Worm (Caenorhabditis elegans) whole organism, L3 larva: ENCODE measurements around the gene slc-17.8.

ENCODE experiments used
- R02D3.7 ChIP-seq: fragments of 150-350 bp; optimal IDR thresholded peaks from 2 replicates; lab custom pipeline; 2014; ENCODE audit warnings: missing biosample characterization, missing genetic modification characterization
- ZK546.5 ChIP-seq: sonication (generic microtip); optimal IDR thresholded peaks from 2 replicates; lab custom pipeline; 2017; ENCODE audit warnings: missing biosample characterization, missing genetic modification characterization
- aly-2 ChIP-seq: fragments of 150-350 bp; optimal IDR thresholded peaks from 2 replicates; lab custom pipeline; 2014; ENCODE audit warnings: missing biosample characterization, missing genetic modification characterization
- ama-1 ChIP-seq: fragments of 150-350 bp; optimal IDR thresholded peaks from 2 replicates; lab custom pipeline; 2018
- ceh-16 ChIP-seq: sonication (generic microtip); optimal IDR thresholded peaks from 2 replicates; lab custom pipeline; 2017; ENCODE audit warnings: missing biosample characterization, missing genetic modification characterization
- ceh-82 ChIP-seq: fragments of 150-350 bp; optimal IDR thresholded peaks from 2 replicates; lab custom pipeline; 2014; ENCODE audit warnings: missing biosample characterization, missing genetic modification characterization
- ceh-9 ChIP-seq: sonication (generic microtip); optimal IDR thresholded peaks from 2 replicates; lab custom pipeline; 2018; ENCODE audit warnings: missing biosample characterization, missing genetic modification characterization
- daf-12 ChIP-seq: fragments of 150-350 bp; optimal IDR thresholded peaks from 2 replicates; lab custom pipeline; 2014; ENCODE audit warnings: missing biosample characterization, missing genetic modification reagents, missing genetic modification characterization
- egl-27 ChIP-seq: sonication (generic microtip); optimal IDR thresholded peaks from 4 replicates; lab custom pipeline; 2017; ENCODE audit warnings: missing biosample characterization, missing genetic modification reagents, missing genetic modification characterization
- egl-5 ChIP-seq: fragments of 150-350 bp; optimal IDR thresholded peaks from 2 replicates; lab custom pipeline; 2017; ENCODE audit warnings: missing biosample characterization, missing genetic modification reagents, missing genetic modification characterization, inconsistent platforms
- elt-1 ChIP-seq: fragments of 150-350 bp; optimal IDR thresholded peaks from 2 replicates; lab custom pipeline; 2014; ENCODE audit warnings: missing biosample characterization, missing genetic modification characterization
- elt-2 ChIP-seq: sonication (generic microtip); optimal IDR thresholded peaks from 2 replicates; lab custom pipeline; 2016; ENCODE audit warnings: missing genetic modification reagents, mild to moderate bottlenecking, missing genetic modification characterization, missing compliant biosample characterization
- elt-3 ChIP-seq, 3 experiments: fragments of 150-350 bp in 1 of 3; sonication (generic microtip) in 2 of 3; optimal IDR thresholded peaks; 2 replicates in 2 of 3; 4 replicates in 1 of 3; lab custom pipeline; 2014 to 2017; ENCODE audit warnings: missing biosample characterization in 3 of 3, missing genetic modification characterization in 3 of 3
- eor-1 ChIP-seq, 2 experiments: fragments of 150-350 bp; optimal IDR thresholded peaks; 2 replicates each; lab custom pipeline; 2014 to 2018; ENCODE audit warnings: missing biosample characterization in 2 of 2, missing genetic modification characterization in 2 of 2
- fos-1 ChIP-seq: fragments of 150-350 bp; optimal IDR thresholded peaks from 2 replicates; lab custom pipeline; 2014; ENCODE audit warnings: missing biosample characterization, missing genetic modification characterization
- hmg-11 ChIP-seq: sonication (generic microtip); optimal IDR thresholded peaks from 2 replicates; lab custom pipeline; 2016; ENCODE audit warnings: missing genetic modification characterization, missing compliant biosample characterization
- jun-1 ChIP-seq: fragments of 150-350 bp; optimal IDR thresholded peaks from 2 replicates; lab custom pipeline; 2014; ENCODE audit warnings: missing biosample characterization, missing genetic modification reagents, missing genetic modification characterization
- lin-15B ChIP-seq: fragments of 150-350 bp; optimal IDR thresholded peaks from 2 replicates; lab custom pipeline; 2014; ENCODE audit warnings: missing biosample characterization, missing genetic modification characterization
- lin-39 ChIP-seq: fragments of 150-350 bp; optimal IDR thresholded peaks from 2 replicates; lab custom pipeline; 2018; ENCODE audit warnings: missing biosample characterization, missing genetic modification reagents, missing genetic modification characterization
- lsy-12 ChIP-seq: sonication (generic microtip); optimal IDR thresholded peaks from 2 replicates; lab custom pipeline; 2016; ENCODE audit warnings: mild to moderate bottlenecking, missing genetic modification characterization, missing compliant biosample characterization
- nfya-1 ChIP-seq: sonication (generic microtip); optimal IDR thresholded peaks from 2 replicates; lab custom pipeline; 2017; ENCODE audit warnings: missing genetic modification characterization, mild to moderate bottlenecking, missing compliant biosample characterization, antibody characterized with exemption, moderate library complexity; ENCODE audit not compliant: insufficient read depth
- nhr-12 ChIP-seq: fragments of 150-350 bp; optimal IDR thresholded peaks from 2 replicates; lab custom pipeline; 2014; ENCODE audit warnings: missing biosample characterization, missing genetic modification characterization
- nhr-23 ChIP-seq: fragments of 150-350 bp; optimal IDR thresholded peaks from 2 replicates; lab custom pipeline; 2014; ENCODE audit warnings: missing biosample characterization, missing genetic modification reagents, missing genetic modification characterization
- nhr-237 ChIP-seq: fragments of 150-350 bp; optimal IDR thresholded peaks from 2 replicates; lab custom pipeline; 2014; ENCODE audit warnings: missing biosample characterization, missing genetic modification characterization
- nhr-25 ChIP-seq: sonication (generic microtip); optimal IDR thresholded peaks from 2 replicates; lab custom pipeline; 2017; ENCODE audit warnings: missing biosample characterization, missing genetic modification characterization
- nhr-28 ChIP-seq: fragments of 150-350 bp; optimal IDR thresholded peaks from 2 replicates; lab custom pipeline; 2014; ENCODE audit warnings: missing biosample characterization, missing genetic modification characterization
- nhr-67 ChIP-seq: fragments of 150-350 bp; optimal IDR thresholded peaks from 2 replicates; lab custom pipeline; 2014; ENCODE audit warnings: missing biosample characterization, missing genetic modification characterization
- nhr-76 ChIP-seq: fragments of 150-350 bp; sonication (generic microtip); optimal IDR thresholded peaks from 5 replicates; lab custom pipeline; 2014; ENCODE audit warnings: missing biosample characterization, missing genetic modification characterization
- nhr-77 ChIP-seq: fragments of 150-350 bp; optimal IDR thresholded peaks from 2 replicates; lab custom pipeline; 2014; ENCODE audit warnings: missing biosample characterization, missing genetic modification characterization
- pha-4 ChIP-seq: fragments of 150-350 bp; optimal IDR thresholded peaks from 2 replicates; lab custom pipeline; 2014; ENCODE audit warnings: missing biosample characterization, missing genetic modification reagents, missing genetic modification characterization
- pqm-1 ChIP-seq: fragments of 150-350 bp; optimal IDR thresholded peaks from 2 replicates; lab custom pipeline; 2017; ENCODE audit warnings: missing biosample characterization, missing genetic modification characterization, inconsistent platforms
- sea-2 ChIP-seq: fragments of 150-350 bp; sonication (generic microtip); optimal IDR thresholded peaks from 4 replicates; lab custom pipeline; 2014; ENCODE audit warnings: missing biosample characterization, missing genetic modification reagents, missing genetic modification characterization
- skn-1 ChIP-seq: fragments of 150-350 bp; optimal IDR thresholded peaks from 2 replicates; lab custom pipeline; 2014; ENCODE audit warnings: missing biosample characterization, missing genetic modification characterization
- snpc-4 ChIP-seq: fragments of 150-350 bp; optimal IDR thresholded peaks from 2 replicates; lab custom pipeline; 2014; ENCODE audit warnings: missing biosample characterization, missing genetic modification characterization
- unc-39 ChIP-seq: sonication (generic microtip); optimal IDR thresholded peaks from 4 replicates; lab custom pipeline; 2017; ENCODE audit warnings: missing biosample characterization, missing genetic modification characterization
- unc-62 ChIP-seq: fragments of 150-350 bp; sonication (generic microtip); optimal IDR thresholded peaks from 4 replicates; lab custom pipeline; 2014; ENCODE audit warnings: missing biosample characterization, missing genetic modification reagents, missing genetic modification characterization
- zag-1 ChIP-seq: fragments of 150-350 bp; optimal IDR thresholded peaks from 2 replicates; lab custom pipeline; 2014; ENCODE audit warnings: missing biosample characterization, missing genetic modification characterization

slc-17.8 gene

ce11 chrV:8518822-8519392 lies 26.5 kb downstream of the slc-17.8 start, which contains the start of gene F45F2.10:
Gene F45F2.10, minus strand, starts transcription at chrV:8518872.
- TF ChIP-seq elt-3 (tag; optimal IDR thresholded peaks at IDR 0.05; lab: Kevin White, UChicago) (no peak), nhr-77 (tag; lab: Kevin White, UChicago) (no peak), elt-1 (tag; lab: Kevin White, UChicago) (no peak), skn-1 (tag; lab: Kevin White, UChicago) (no peak), lin-15B (tag; lab: Kevin White, UChicago) (peak; percentile 9), nhr-25 (no peak), pha-4 (tag; lab: Kevin White, UChicago) (peak; percentile 45), nhr-28 (no peak), zag-1 (no peak), snpc-4 (tag; lab: Kevin White, UChicago) (peak; percentile 25), ama-1 (lab: Kevin White, UChicago) (no peak), nhr-76 (tag; lab: Kevin White, UChicago) (no peak), lin-39 (tag; lab: Kevin White, UChicago) (peak; percentile 10), aly-2 (no peak), lsy-12 (no peak), ceh-9 (tag; lab: Kevin White, UChicago) (no peak), sea-2 (no peak), nhr-12 (no peak), nfya-1 (tag; lab: Kevin White, UChicago) (no peak), elt-2 (peak; percentile 26), daf-12 (tag; lab: Kevin White, UChicago) (no peak), jun-1 (tag; lab: Kevin White, UChicago) (no peak), unc-39 (tag; lab: Kevin White, UChicago) (no peak), fos-1 (tag; lab: Kevin White, UChicago) (no peak), ZK546.5 (tag; lab: Kevin White, UChicago) (no peak), unc-62 (GFP tag; lab: Kevin White, UChicago) (no peak), ceh-16 (tag; lab: Kevin White, UChicago) (no peak), eor-1 (tag; optimal IDR thresholded peaks at IDR 0.05; lab: Kevin White, UChicago) (no peak), R02D3.7 (tag; lab: Kevin White, UChicago) (peak; percentile 76)

- peak; percentile 53 for TF ChIP-seq hmg-11 (tag; lab: Kevin White, UChicago)
- TF ChIP-seq R02D3.7 (tag; lab: Kevin White, UChicago), result no peak
- no peak for TF ChIP-seq aly-2
- no peak for TF ChIP-seq jun-1 (tag; lab: Kevin White, UChicago)
- TF ChIP-seq nfya-1 (tag; lab: Kevin White, UChicago), result peak; percentile 54
- TF ChIP-seq lin-39 (tag; lab: Kevin White, UChicago), result peak; percentile 39
Observed at ce11 chrV:8518283-8518682, 27.1 kb downstream of the slc-17.8 start.

ce11 chrV:8517711-8518110 lies 27.7 kb downstream of the slc-17.8 start:
- TF ChIP-seq pqm-1 (tag; lab: Kevin White, UChicago) (no peak), snpc-4 (tag; lab: Kevin White, UChicago) (no peak), nhr-237 (tag; lab: Kevin White, UChicago) (no peak), nhr-67 (tag; lab: Kevin White, UChicago) (no peak), egl-5 (no peak), nhr-23 (no peak), nhr-76 (tag; lab: Kevin White, UChicago) (no peak), lin-39 (tag; lab: Kevin White, UChicago) (no peak), ceh-9 (tag; lab: Kevin White, UChicago) (no peak), R02D3.7 (tag; lab: Kevin White, UChicago) (no peak), eor-1 (tag; optimal IDR thresholded peaks at IDR 0.05; lab: Kevin White, UChicago) (no peak), ZK546.5 (tag; lab: Kevin White, UChicago) (no peak)

ce11 chrV:8516426-8516825 lies 29.0 kb downstream of the slc-17.8 start:
- TF ChIP-seq jun-1 (tag; lab: Kevin White, UChicago) (no peak), ceh-82 (tag; lab: Kevin White, UChicago) (no peak), egl-27 (tag; lab: Kevin White, UChicago) (no peak)
